Worm (Caenorhabditis elegans) whole organism, L2 larva: Measurements from ENCODE around the gene F52D2.7.

Source experiments
- C34F6.9 ChIP-seq: fragments of 150-350 bp; optimal IDR thresholded peaks from 2 replicates; lab custom pipeline; 2014; ENCODE audit warnings: missing biosample characterization, missing genetic modification characterization
- F13H6.1 ChIP-seq: sonication (generic microtip); optimal IDR thresholded peaks from 2 replicates; lab custom pipeline; 2016; ENCODE audit warnings: missing genetic modification characterization, missing compliant biosample characterization
- R02D3.7 ChIP-seq: fragments of 150-350 bp; optimal IDR thresholded peaks from 2 replicates; lab custom pipeline; 2014; ENCODE audit warnings: missing biosample characterization, missing genetic modification characterization
- Y55F3AM.14 ChIP-seq: fragments of 200-800 bp; sonication (Bioruptor generic); optimal IDR thresholded peaks from 2 replicates; lab custom pipeline; 2018; ENCODE audit warnings: mild to moderate bottlenecking, missing genetic modification characterization, missing compliant biosample characterization
- ZK546.5 ChIP-seq: sonication (generic microtip); optimal IDR thresholded peaks from 2 replicates; lab custom pipeline; 2017; ENCODE audit warnings: missing biosample characterization, missing genetic modification characterization
- alr-1 ChIP-seq: fragments of 150-350 bp; optimal IDR thresholded peaks from 2 replicates; lab custom pipeline; 2014; ENCODE audit warnings: missing biosample characterization, missing genetic modification characterization
- aly-2 ChIP-seq: fragments of 150-350 bp; optimal IDR thresholded peaks from 2 replicates; lab custom pipeline; 2014; ENCODE audit warnings: missing biosample characterization, missing genetic modification characterization
- ama-1 ChIP-seq: fragments of 150-350 bp; optimal IDR thresholded peaks from 2 replicates; lab custom pipeline; 2018; ENCODE audit warnings: inconsistent platforms
- blmp-1 ChIP-seq: sonication (generic microtip); optimal IDR thresholded peaks from 2 replicates; lab custom pipeline; 2017; ENCODE audit warnings: missing genetic modification characterization, mild to moderate bottlenecking, missing compliant biosample characterization, antibody characterized with exemption, moderate library complexity; ENCODE audit not compliant: insufficient read depth
- ceh-16 ChIP-seq: fragments of 150-350 bp; optimal IDR thresholded peaks from 2 replicates; lab custom pipeline; 2014; ENCODE audit warnings: missing biosample characterization, missing genetic modification characterization
- ceh-82 ChIP-seq: fragments of 150-350 bp; optimal IDR thresholded peaks from 2 replicates; lab custom pipeline; 2014; ENCODE audit warnings: missing biosample characterization, missing genetic modification characterization
- dmd-4 ChIP-seq: sonication (generic microtip); optimal IDR thresholded peaks from 2 replicates; lab custom pipeline; 2017; ENCODE audit warnings: missing biosample characterization, missing genetic modification characterization
- egl-27 ChIP-seq: sonication (generic microtip); optimal IDR thresholded peaks from 3 replicates; lab custom pipeline; 2017; ENCODE audit warnings: missing biosample characterization, missing genetic modification reagents, missing genetic modification characterization
- elt-1 ChIP-seq: fragments of 150-350 bp; optimal IDR thresholded peaks from 2 replicates; lab custom pipeline; 2014; ENCODE audit warnings: missing biosample characterization, missing genetic modification characterization
- elt-3 ChIP-seq: sonication (generic microtip); optimal IDR thresholded peaks from 2 replicates; lab custom pipeline; 2017; ENCODE audit warnings: missing biosample characterization, missing genetic modification characterization
- fos-1 ChIP-seq: fragments of 150-350 bp; optimal IDR thresholded peaks from 2 replicates; lab custom pipeline; 2014; ENCODE audit warnings: missing biosample characterization, missing genetic modification characterization
- gmeb-1 ChIP-seq: fragments of 150-350 bp; optimal IDR thresholded peaks from 2 replicates; lab custom pipeline; 2014; ENCODE audit warnings: missing biosample characterization, missing genetic modification characterization
- lin-11 ChIP-seq: fragments of 150-350 bp; sonication (generic microtip); optimal IDR thresholded peaks from 2 replicates; lab custom pipeline; 2014; ENCODE audit warnings: missing biosample characterization, missing genetic modification characterization, inconsistent platforms, mixed read lengths
- lin-13 ChIP-seq: fragments of 150-350 bp; optimal IDR thresholded peaks from 2 replicates; lab custom pipeline; 2014; ENCODE audit warnings: missing biosample characterization, missing genetic modification reagents, missing genetic modification characterization
- lin-39 ChIP-seq: fragments of 150-350 bp; optimal IDR thresholded peaks from 2 replicates; lab custom pipeline; 2014; ENCODE audit warnings: missing biosample characterization, missing genetic modification reagents, missing genetic modification characterization
- lsy-2 ChIP-seq, 2 experiments: fragments of 150-350 bp in 1 of 2; sonication (generic microtip) in 1 of 2; optimal IDR thresholded peaks; 2 replicates each; lab custom pipeline; 2014 to 2017; ENCODE audit warnings: missing biosample characterization in 2 of 2, missing genetic modification characterization in 2 of 2
- mbf-1 ChIP-seq: sonication (generic microtip); optimal IDR thresholded peaks from 2 replicates; lab custom pipeline; 2017; ENCODE audit warnings: missing biosample characterization, missing genetic modification characterization
- mdl-1 ChIP-seq, 2 experiments: fragments of 150-350 bp in 1 of 2; sonication (generic microtip) in 1 of 2; optimal IDR thresholded peaks; 2 replicates each; lab custom pipeline; 2017; ENCODE audit warnings: missing biosample characterization in 2 of 2, missing genetic modification characterization in 2 of 2
- nhr-10 ChIP-seq: sonication (generic microtip); optimal IDR thresholded peaks from 2 replicates; lab custom pipeline; 2017; ENCODE audit warnings: missing biosample characterization, missing genetic modification characterization
- nhr-12 ChIP-seq: fragments of 150-350 bp; optimal IDR thresholded peaks from 2 replicates; lab custom pipeline; 2014; ENCODE audit warnings: missing biosample characterization, missing genetic modification characterization
- nhr-129 ChIP-seq: fragments of 150-350 bp; optimal IDR thresholded peaks from 2 replicates; lab custom pipeline; 2014; ENCODE audit warnings: missing biosample characterization, missing genetic modification characterization
- nhr-21 ChIP-seq: fragments of 150-350 bp; optimal IDR thresholded peaks from 2 replicates; lab custom pipeline; 2014; ENCODE audit warnings: missing biosample characterization, missing genetic modification characterization
- nhr-237 ChIP-seq: fragments of 150-350 bp; optimal IDR thresholded peaks from 2 replicates; lab custom pipeline; 2014; ENCODE audit warnings: missing biosample characterization, missing genetic modification characterization
- nhr-25 ChIP-seq: fragments of 150-350 bp; sonication (generic microtip); optimal IDR thresholded peaks from 3 replicates; lab custom pipeline; 2014; ENCODE audit warnings: missing biosample characterization, missing genetic modification characterization
- nhr-6 ChIP-seq: fragments of 150-350 bp; optimal IDR thresholded peaks from 2 replicates; lab custom pipeline; 2014; ENCODE audit warnings: missing biosample characterization, missing genetic modification characterization
- nhr-77 ChIP-seq: fragments of 150-350 bp; optimal IDR thresholded peaks from 2 replicates; lab custom pipeline; 2014; ENCODE audit warnings: missing biosample characterization, missing genetic modification characterization
- peb-1 ChIP-seq: fragments of 150-350 bp; optimal IDR thresholded peaks from 2 replicates; lab custom pipeline; 2014; ENCODE audit warnings: missing biosample characterization, missing genetic modification characterization
- sem-4 ChIP-seq: fragments of 150-350 bp; optimal IDR thresholded peaks from 2 replicates; lab custom pipeline; 2014; ENCODE audit warnings: missing biosample characterization, missing genetic modification reagents, missing genetic modification characterization
- skn-1 ChIP-seq: sonication (generic microtip); optimal IDR thresholded peaks from 2 replicates; lab custom pipeline; 2017; ENCODE audit warnings: missing biosample characterization, missing genetic modification characterization
- sma-3 ChIP-seq: sonication (generic microtip); optimal IDR thresholded peaks from 2 replicates; lab custom pipeline; 2016; ENCODE audit warnings: missing genetic modification reagents, missing genetic modification characterization, missing compliant biosample characterization
- sma-9 ChIP-seq, 2 experiments: fragments of 150-350 bp in 1 of 2; sonication (generic microtip) in 1 of 2; optimal IDR thresholded peaks; 2 replicates each; lab custom pipeline; 2014 to 2016; ENCODE audit warnings: missing genetic modification characterization in 2 of 2, mild to moderate bottlenecking in 1 of 2, missing biosample characterization in 1 of 2, missing compliant biosample characterization in 1 of 2, missing genetic modification reagents in 1 of 2, moderate library complexity in 1 of 2
- unc-55 ChIP-seq: fragments of 150-350 bp; sonication (generic microtip); optimal IDR thresholded peaks from 3 replicates; lab custom pipeline; 2014; ENCODE audit warnings: missing biosample characterization, missing genetic modification reagents, missing genetic modification characterization
- unc-62 ChIP-seq: fragments of 150-350 bp; optimal IDR thresholded peaks from 2 replicates; lab custom pipeline; 2014; ENCODE audit warnings: missing biosample characterization, missing genetic modification reagents, missing genetic modification characterization
- zag-1 ChIP-seq: fragments of 150-350 bp; optimal IDR thresholded peaks from 2 replicates; lab custom pipeline; 2014; ENCODE audit warnings: missing biosample characterization, missing genetic modification characterization
- ztf-1 ChIP-seq: fragments of 200-800 bp; sonication (Bioruptor generic); conservative IDR thresholded peaks from 2 replicates; pipeline ENCODE4 v1.3.6; 2022; ENCODE audit warnings: missing genetic modification characterization, missing compliant biosample characterization
- ztf-11 ChIP-seq: sonication (generic microtip); optimal IDR thresholded peaks from 2 replicates; lab custom pipeline; 2017; ENCODE audit warnings: missing biosample characterization, missing genetic modification characterization
- ztf-4 ChIP-seq: fragments of 150-350 bp; optimal IDR thresholded peaks from 2 replicates; lab custom pipeline; 2014; ENCODE audit warnings: missing biosample characterization, missing genetic modification characterization

F52D2.7 gene

ce11 chrX:1964411-1964810, 2.0 kb downstream of the F52D2.7 start:
- TF ChIP-seq zag-1 (tag; lab: Kevin White, UChicago) (no peak), nhr-237 (tag; lab: Kevin White, UChicago) (no peak), aly-2 (tag; lab: Kevin White, UChicago) (no peak), nhr-12 (tag; lab: Kevin White, UChicago) (no peak), Y55F3AM.14 (GFP tag; lab: Kevin White, UChicago) (no peak), blmp-1 (tag; lab: Kevin White, UChicago) (no peak), nhr-6 (tag; lab: Kevin White, UChicago) (no peak)

- no peak for TF ChIP-seq aly-2 (tag; lab: Kevin White, UChicago)
- TF ChIP-seq sem-4 (tag; lab: Kevin White, UChicago): peak; percentile 24
- TF ChIP-seq ztf-11: no peak
- TF ChIP-seq nhr-25 (tag; lab: Kevin White, UChicago): peak; percentile 51
- TF ChIP-seq F13H6.1 (tag; lab: Kevin White, UChicago): peak; percentile 46
- TF ChIP-seq lsy-2 (tag; optimal IDR thresholded peaks at IDR 0.05; lab: Kevin White, UChicago): peak; percentile 57 to 73
- TF ChIP-seq mdl-1 (tag; optimal IDR thresholded peaks at IDR 0.05; lab: Kevin White, UChicago): no peak
- TF ChIP-seq nhr-129: peak; percentile 81
- TF ChIP-seq C34F6.9: peak; percentile 70
- TF ChIP-seq ztf-1 (GFP tag; lab: Robert Waterston, UW): no peak
- TF ChIP-seq unc-55 (GFP tag; lab: Kevin White, UChicago): peak; percentile 65
- TF ChIP-seq Y55F3AM.14 (GFP tag; lab: Kevin White, UChicago): no peak
- no peak for TF ChIP-seq skn-1 (tag; lab: Kevin White, UChicago)
- TF ChIP-seq ZK546.5: no peak
- TF ChIP-seq mbf-1 (tag; lab: Kevin White, UChicago): no peak
- no peak for TF ChIP-seq ztf-4
- TF ChIP-seq ama-1 (lab: Kevin White, UChicago): no peak
- TF ChIP-seq alr-1 (tag; lab: Kevin White, UChicago): no peak
- no peak for TF ChIP-seq unc-62
- TF ChIP-seq nhr-6 (tag; lab: Kevin White, UChicago): peak; percentile 65
- TF ChIP-seq nhr-21: no peak
- TF ChIP-seq dmd-4 (tag; lab: Kevin White, UChicago): no peak
- TF ChIP-seq lin-13: peak; percentile 52
- peak; percentile 27 for TF ChIP-seq gmeb-1 (tag; lab: Kevin White, UChicago)
- TF ChIP-seq egl-27: no peak
- no peak for TF ChIP-seq ceh-16 (tag; lab: Kevin White, UChicago)
- TF ChIP-seq R02D3.7 (tag; lab: Kevin White, UChicago): no peak
- no peak for TF ChIP-seq nhr-10 (tag; lab: Kevin White, UChicago)
- TF ChIP-seq sma-9 (GFP tag; optimal IDR thresholded peaks at IDR 0.05; lab: Kevin White, UChicago): no peak
- TF ChIP-seq sma-9 (tag; optimal IDR thresholded peaks at IDR 0.05; lab: Kevin White, UChicago): no peak
- TF ChIP-seq lin-39: no peak
- TF ChIP-seq elt-1: no peak
- TF ChIP-seq fos-1 (tag; lab: Kevin White, UChicago): peak; percentile 42
Measured at ce11 chrX:1964828-1965227, 2.5 kb downstream of the F52D2.7 start.

ce11 chrX:1969575-1969974, 7.2 kb downstream of the F52D2.7 start, which contains the start of gene str-79:
Gene str-79 (plus strand): TSS chrX:1969875.
- no peak for TF ChIP-seq dmd-4 (tag; lab: Kevin White, UChicago)

DNA sequence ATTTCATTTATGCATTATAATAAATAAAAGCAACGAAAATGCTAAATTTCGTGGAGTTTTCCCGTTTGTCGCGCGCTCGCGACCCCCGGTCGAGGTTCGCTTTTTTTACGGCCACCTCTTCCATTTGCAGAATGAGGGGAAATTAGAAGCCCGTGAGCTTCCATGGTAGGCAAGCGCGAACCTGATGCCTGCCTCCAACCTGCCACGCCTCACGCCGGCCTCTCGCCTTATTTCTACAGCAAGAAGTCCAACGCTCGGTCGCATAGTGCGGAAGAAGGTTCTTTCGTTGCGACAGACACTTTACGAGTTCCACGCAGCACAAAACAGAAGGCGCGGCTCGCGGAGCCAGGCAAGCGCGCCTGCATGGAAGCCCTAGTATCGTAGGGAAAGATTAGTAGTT, 9.3 kb downstream of the F52D2.7 start:
- TF ChIP-seq ceh-82: no peak
- no peak for TF ChIP-seq gmeb-1 (tag; lab: Kevin White, UChicago)
- TF ChIP-seq egl-27: no peak
- TF ChIP-seq nhr-77 (tag; lab: Kevin White, UChicago): no peak
- no peak for TF ChIP-seq fos-1 (tag; lab: Kevin White, UChicago)
- TF ChIP-seq elt-3 (tag; lab: Kevin White, UChicago): no peak
- TF ChIP-seq sem-4 (tag; lab: Kevin White, UChicago): no peak
- no peak for TF ChIP-seq nhr-129
- TF ChIP-seq nhr-237 (tag; lab: Kevin White, UChicago): no peak
- no peak for TF ChIP-seq lin-11 (tag; lab: Kevin White, UChicago)
- no peak for TF ChIP-seq alr-1 (tag; lab: Kevin White, UChicago)
- TF ChIP-seq unc-62: no peak
- TF ChIP-seq ceh-16 (tag; lab: Kevin White, UChicago): no peak
- no peak for TF ChIP-seq ztf-4
- no peak for TF ChIP-seq mbf-1 (tag; lab: Kevin White, UChicago)
- no peak for TF ChIP-seq nhr-21
- no peak for TF ChIP-seq nhr-10 (tag; lab: Kevin White, UChicago)
- TF ChIP-seq peb-1 (tag; lab: Kevin White, UChicago): no peak
- no peak for TF ChIP-seq sma-3 (GFP tag; lab: Kevin White, UChicago)
